Worm (Caenorhabditis elegans): ENCODE data around the gene fbxa-30.

fbxa-30 gene

ce11 chrIII:1275513-1275912 is at the start of gene fbxa-30:
Gene fbxa-30 (minus strand): TSS chrIII:1275613.
- TF ChIP-seq nfya-1 (tag; optimal IDR thresholded peaks at IDR 0.05): no peak
- TF ChIP-seq ceh-22 (tag; optimal IDR thresholded peaks at IDR 0.05): no peak
- TF ChIP-seq ceh-34 (tag; optimal IDR thresholded peaks at IDR 0.05): no peak
- no peak for TF ChIP-seq ceh-18 (tag; optimal IDR thresholded peaks at IDR 0.05)
- no peak for TF ChIP-seq eyg-1 (tag; optimal IDR thresholded peaks at IDR 0.05)
- TF ChIP-seq rnt-1 (tag; optimal IDR thresholded peaks at IDR 0.05): no peak
- TF ChIP-seq pax-1 (tag; optimal IDR thresholded peaks at IDR 0.05): no peak
- no peak for TF ChIP-seq pat-9 (tag; optimal IDR thresholded peaks at IDR 0.05)
- TF ChIP-seq hlh-8 (tag; optimal IDR thresholded peaks at IDR 0.05): no peak
- TF ChIP-seq ref-2 (tag; optimal IDR thresholded peaks at IDR 0.05): no peak

- TF ChIP-seq ceh-24 (tag; optimal IDR thresholded peaks at IDR 0.05): no peak
- no peak for TF ChIP-seq lin-11 (tag; optimal IDR thresholded peaks at IDR 0.05)
- no peak for TF ChIP-seq K09A11.1 (tag; optimal IDR thresholded peaks at IDR 0.05; ENCODE audit: insufficient read depth)
- TF ChIP-seq mec-3 (tag; optimal IDR thresholded peaks at IDR 0.05; ENCODE audit: borderline replicate concordance): no peak
- TF ChIP-seq fkh-6 (tag; optimal IDR thresholded peaks at IDR 0.05): no peak
- TF ChIP-seq ceh-30 (tag; optimal IDR thresholded peaks at IDR 0.05): no peak
Measured at ce11 chrIII:1324513-1324912, 49.1 kb upstream of the fbxa-30 start, which contains the start of gene fbxa-14. Gene fbxa-14 (minus strand): TSS chrIII:1324613.

- TF ChIP-seq hlh-30 (tag; optimal IDR thresholded peaks at IDR 0.05; ENCODE audit: insufficient read depth): no peak
- TF ChIP-seq C38D4.7 (GFP tag; optimal IDR thresholded peaks at IDR 0.05): no peak
- no peak for TF ChIP-seq pqm-1 (tag; optimal IDR thresholded peaks at IDR 0.05)
- TF ChIP-seq fkh-10 (GFP tag; optimal IDR thresholded peaks at IDR 0.05): no peak
- peak; percentile 91 for TF ChIP-seq elt-2 (tag; optimal IDR thresholded peaks at IDR 0.05)
- TF ChIP-seq gmeb-2 (tag; optimal IDR thresholded peaks at IDR 0.05): no peak
- no peak for TF ChIP-seq elt-4 (tag; optimal IDR thresholded peaks at IDR 0.05)
Measured at ce11 chrIII:1323555-1323954, 48.1 kb upstream of the fbxa-30 start.

- no peak for TF ChIP-seq ets-4 (tag; optimal IDR thresholded peaks at IDR 0.05)
- no peak for TF ChIP-seq zip-5 (tag; optimal IDR thresholded peaks at IDR 0.05)
- no peak for TF ChIP-seq ahr-1 (tag; optimal IDR thresholded peaks at IDR 0.05)
- TF ChIP-seq pros-1 (tag; optimal IDR thresholded peaks at IDR 0.05): no peak
- no peak for TF ChIP-seq mec-3 (tag; optimal IDR thresholded peaks at IDR 0.05; ENCODE audit: borderline replicate concordance)
- TF ChIP-seq hlh-6 (tag; optimal IDR thresholded peaks at IDR 0.05): no peak
- TF ChIP-seq ceh-9 (tag; optimal IDR thresholded peaks at IDR 0.05): no peak
- no peak for TF ChIP-seq fkh-6 (tag; optimal IDR thresholded peaks at IDR 0.05)
- no peak for TF ChIP-seq C08G9.2 (tag; optimal IDR thresholded peaks at IDR 0.05)
- TF ChIP-seq unc-86 (tag; optimal IDR thresholded peaks at IDR 0.05): no peak
- TF ChIP-seq ceh-6 (GFP tag; optimal IDR thresholded peaks at IDR 0.05): no peak
- TF ChIP-seq ttx-3 (tag; optimal IDR thresholded peaks at IDR 0.05): no peak
Measured at ce11 chrIII:1321561-1321960, 46.1 kb upstream of the fbxa-30 start, which contains the start of gene fbxa-15. Gene fbxa-15 (minus strand): TSS chrIII:1321661.

- TF ChIP-seq ceh-45 (GFP tag; IDR thresholded peaks at IDR 0.05) (no peak), madf-2 (tag; optimal IDR thresholded peaks at IDR 0.05) (no peak), pag-3 (tag; optimal IDR thresholded peaks at IDR 0.05; ENCODE audit: borderline replicate concordance) (no peak), ceh-31 (tag; optimal IDR thresholded peaks at IDR 0.05) (no peak), nfya-1 (tag; optimal IDR thresholded peaks at IDR 0.05) (no peak), sox-2 (GFP tag; IDR thresholded peaks at IDR 0.05) (no peak), ceh-22 (tag; optimal IDR thresholded peaks at IDR 0.05) (no peak), mec-3 (tag; optimal IDR thresholded peaks at IDR 0.05; ENCODE audit: borderline replicate concordance) (no peak), unc-86 (tag; optimal IDR thresholded peaks at IDR 0.05) (no peak)
Measured at ce11 chrIII:1315038-1315437, 39.6 kb upstream of the fbxa-30 start, which contains the start of the genes fbxa-80 and fbxa-19. Gene fbxa-80 (minus strand): TSS chrIII:1315210. Gene fbxa-19 (plus strand): TSS chrIII:1315401.

All from whole organism, late embryonic.